Fruit fly (Drosophila melanogaster): ENCODE measurements around the gene CSN8.

CSN8 gene

dm6 chr2L:8403286-8404270, 38.9 kb downstream of the CSN8 start, which contains the start of gene emb (continued):
- TF ChIP-seq Pdp1 (GFP tag; optimal IDR thresholded peaks at IDR 0.05) (peak in 1 of 2 experiments; percentile 17), HLHmδ (GFP tag; optimal IDR thresholded peaks at IDR 0.05) (peak; percentile 12), fd102C (GFP tag; optimal IDR thresholded peaks at IDR 0.05) (no peak), CG17612 (GFP tag; IDR thresholded peaks at IDR 0.05) (no peak), CG13287 (GFP tag; IDR thresholded peaks at IDR 0.05; ENCODE audit: partially characterized antibody) (peak; percentile 93), pum (GFP tag; optimal IDR thresholded peaks at IDR 0.05) (peak; percentile 21), CG1603 (tag; optimal IDR thresholded peaks at IDR 0.05) (peak; percentile 85), sob (GFP tag; IDR thresholded peaks at IDR 0.05) (peak; percentile 57; the same call in 1 of the 2 replicates), CG43689 (GFP tag; IDR thresholded peaks at IDR 0.05) (no peak), Opbp (GFP tag; IDR thresholded peaks at IDR 0.05; ENCODE audit: partially characterized antibody) (peak; percentile 96), pan (optimal IDR thresholded peaks at IDR 0.05) (no peak), pan (GFP tag; optimal IDR thresholded peaks at IDR 0.05 in 1 of 2, IDR thresholded peaks at IDR 0.05 in 1 of 2) (peak in 1 of 2 experiments; percentile 42), CG9932 (GFP tag; IDR thresholded peaks at IDR 0.05) (peak; percentile 62), CG2875 (GFP tag; optimal IDR thresholded peaks at IDR 0.05) (no peak), HLH4C (GFP tag; IDR thresholded peaks at IDR 0.05; ENCODE audit: partially characterized antibody) (peak; percentile 100), Mad (GFP tag; optimal IDR thresholded peaks at IDR 0.05) (peak; percentile 65), CHES-1-like (GFP tag; optimal IDR thresholded peaks at IDR 0.05) (peak; percentile 71), Gug (GFP tag; IDR thresholded peaks at IDR 0.05) (no peak), MTF-1 (GFP tag; optimal IDR thresholded peaks at IDR 0.05; ENCODE audit: borderline replicate concordance) (no peak), ro (GFP tag; IDR thresholded peaks at IDR 0.05) (no peak), CG6765 (GFP tag; optimal IDR thresholded peaks at IDR 0.05) (no peak), CG12219 (GFP tag; optimal IDR thresholded peaks at IDR 0.05) (peak; percentile 0), CG4617 (GFP tag; optimal IDR thresholded peaks at IDR 0.05; ENCODE audit: borderline replicate concordance) (peak; percentile 61), CG2678 (tag; optimal IDR thresholded peaks at IDR 0.05) (no peak), CG14965 (GFP tag; optimal IDR thresholded peaks at IDR 0.05; ENCODE audit: borderline replicate concordance) (no peak), CG4424 (GFP tag; optimal IDR thresholded peaks at IDR 0.05) (peak; percentile 73), CG18764 (GFP tag; optimal IDR thresholded peaks at IDR 0.05) (peak; percentile 29), CG6654 (GFP tag; optimal IDR thresholded peaks at IDR 0.05) (no peak), cas (GFP tag; IDR thresholded peaks at IDR 0.05) (peak; percentile 18; the same call in 1 of the 2 replicates), en (GFP tag; optimal IDR thresholded peaks at IDR 0.05) (no peak), CG6813 (GFP tag; optimal IDR thresholded peaks at IDR 0.05) (no peak), ssp (GFP tag; IDR thresholded peaks at IDR 0.05) (peak; percentile 68), CG8281 (tag; optimal IDR thresholded peaks at IDR 0.05) (no peak), CoRest (tag; optimal IDR thresholded peaks at IDR 0.05) (no peak), corto (GFP tag; optimal IDR thresholded peaks at IDR 0.05) (no peak), row (GFP tag; IDR thresholded peaks at IDR 0.05) (peak; percentile 76), CG10565 (GFP tag; optimal IDR thresholded peaks at IDR 0.05) (no peak), Dad (GFP tag; optimal IDR thresholded peaks at IDR 0.05) (peak; percentile 52), CG7372 (GFP tag; IDR thresholded peaks at IDR 0.05) (no peak), br (optimal IDR thresholded peaks at IDR 0.05) (no peak), ranshi (GFP tag; IDR thresholded peaks at IDR 0.05) (0 out of 2 replicates have a peak, but pooled peaks have one; percentile 17), Camta (GFP tag; optimal IDR thresholded peaks at IDR 0.05) (no peak), insv (GFP tag; optimal IDR thresholded peaks at IDR 0.05) (peak in 1 of 2 experiments; percentile 41), Hsf (GFP tag; optimal IDR thresholded peaks at IDR 0.05) (peak; percentile 40), Myb (GFP tag; optimal IDR thresholded peaks at IDR 0.05) (peak; percentile 59), CG12236 (GFP tag; optimal IDR thresholded peaks at IDR 0.05) (peak; percentile 38), Fer2 (tag; optimal IDR thresholded peaks at IDR 0.05) (no peak), tx (GFP tag; optimal IDR thresholded peaks at IDR 0.05) (peak; percentile 44)

Measured in whole organism, embryonic.